Worm (Caenorhabditis elegans): ENCODE measurements around the gene C06C3.3.

DNA sequence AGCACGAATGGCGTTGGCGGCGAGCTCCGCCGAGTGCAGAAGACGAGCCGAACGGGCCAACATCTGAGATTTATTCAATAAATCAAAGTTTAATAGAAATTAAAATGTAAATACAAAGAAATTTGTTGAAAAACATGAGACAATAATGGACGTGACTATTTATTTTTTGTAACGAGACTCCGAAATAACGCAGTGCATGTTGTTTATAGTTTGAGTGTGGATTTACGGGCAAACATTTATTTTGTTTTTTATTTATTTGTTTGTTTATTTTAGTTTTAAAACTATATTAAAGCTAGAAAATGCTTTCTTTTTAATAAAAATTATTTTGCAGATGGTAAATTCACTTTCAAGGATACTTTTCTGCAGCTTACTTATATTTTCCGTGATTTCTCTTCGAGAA, 19.6 kb downstream of the C06C3.3 start, which contains the start of the genes sdhb-1 and cup-15:
- TF ChIP-seq F13H6.1 (tag; optimal IDR thresholded peaks at IDR 0.05) (no peak), nhr-11 (tag; optimal IDR thresholded peaks at IDR 0.05) (no peak), Y22D7AL.16 (tag; optimal IDR thresholded peaks at IDR 0.05) (no peak), ama-1 (optimal IDR thresholded peaks at IDR 0.05) (no peak), tbx-2 (tag; optimal IDR thresholded peaks at IDR 0.05) (no peak), lim-6 (tag; optimal IDR thresholded peaks at IDR 0.05) (no peak), ceh-19 (GFP tag; optimal IDR thresholded peaks at IDR 0.05) (no peak), hlh-30 (tag; optimal IDR thresholded peaks at IDR 0.05; ENCODE audit: insufficient read depth) (no peak), pha-4 (tag; optimal IDR thresholded peaks at IDR 0.05) (no peak), ceh-30 (tag; optimal IDR thresholded peaks at IDR 0.05) (no peak), lin-11 (tag; optimal IDR thresholded peaks at IDR 0.05) (no peak)
